Fruit fly (Drosophila melanogaster) whole organism, embryonic: Measurements from ENCODE around the gene CG12016.

Source experiments
- Awh ChIP-seq: fragments of 200-800 bp; sonication (Bioruptor generic); IDR thresholded peaks from 2 replicates; pipeline ENCODE4, ENCODE4 v1.3.6; 2022; ENCODE audit warnings: missing biosample characterization, missing genetic modification characterization
- CG10267 ChIP-seq: fragments of 200-800 bp; sonication (Bioruptor generic); optimal IDR thresholded peaks from 2 replicates; lab custom pipeline; 2018; ENCODE audit warnings: missing biosample characterization, mild to moderate bottlenecking, missing genetic modification characterization, moderate library complexity
- CG10565 ChIP-seq: fragments of 200-800 bp; sonication (Bioruptor generic); optimal IDR thresholded peaks from 3 replicates; lab custom pipeline; 2016; ENCODE audit warnings: missing biosample characterization, mild to moderate bottlenecking, missing genetic modification characterization
- CG12769 ChIP-seq: fragments of 200-800 bp; sonication (Bioruptor generic); optimal IDR thresholded peaks from 2 replicates; lab custom pipeline; 2019; ENCODE audit warnings: missing biosample characterization, mild to moderate bottlenecking, missing genetic modification characterization, moderate library complexity
- CG13123 ChIP-seq: fragments of 200-800 bp; sonication (Bioruptor generic); optimal IDR thresholded peaks from 2 replicates; lab custom pipeline; 2016; ENCODE audit warnings: missing biosample characterization, missing genetic modification characterization
- CG13775 ChIP-seq: fragments of 200-800 bp; sonication (Bioruptor generic); optimal IDR thresholded peaks from 3 replicates; lab custom pipeline; 2017; ENCODE audit warnings: missing biosample characterization, mild to moderate bottlenecking, missing genetic modification characterization
- CG14860 ChIP-seq: fragments of 200-800 bp; sonication (Bioruptor generic); IDR thresholded peaks from 3 replicates; pipeline ENCODE4 v1.3.6; 2022; ENCODE audit warnings: missing biosample characterization, missing genetic modification characterization; ENCODE audit not compliant: partially characterized antibody
- CG15073 ChIP-seq: fragments of 200-800 bp; sonication (Bioruptor generic); optimal IDR thresholded peaks from 2 replicates; lab custom pipeline; 2016; ENCODE audit warnings: missing biosample characterization, missing genetic modification characterization
- CG1647 ChIP-seq: fragments of 200-800 bp; sonication (Bioruptor generic); optimal IDR thresholded peaks from 3 replicates; lab custom pipeline; 2016; ENCODE audit warnings: missing biosample characterization, missing genetic modification characterization
- CG16863 ChIP-seq: fragments of 200-800 bp; sonication (Bioruptor generic); optimal IDR thresholded peaks from 3 replicates; lab custom pipeline; 2016; ENCODE audit warnings: missing biosample characterization, missing genetic modification characterization
- CG18262 ChIP-seq: fragments of 200-800 bp; optimal IDR thresholded peaks from 3 replicates; lab custom pipeline; 2019; ENCODE audit warnings: missing biosample characterization, mild to moderate bottlenecking, missing genetic modification characterization, moderate library complexity
- CG2875 ChIP-seq: fragments of 200-800 bp; sonication (Bioruptor generic); optimal IDR thresholded peaks from 2 replicates; lab custom pipeline; 2017; ENCODE audit warnings: missing biosample characterization, mild to moderate bottlenecking, missing genetic modification characterization, missing genetic modification reagents
- CG32767 ChIP-seq: fragments of 200-800 bp; sonication (Bioruptor generic); IDR thresholded peaks from 2 replicates; pipeline ENCODE4 v1.3.6; 2022; ENCODE audit warnings: missing biosample characterization, missing genetic modification characterization
- CG4360 ChIP-seq: fragments of 200-800 bp; sonication (Bioruptor generic); IDR thresholded peaks from 2 replicates; pipeline ENCODE4 v1.3.6; 2022; ENCODE audit warnings: missing biosample characterization, missing genetic modification characterization
- CG4424 ChIP-seq: fragments of 200-800 bp; sonication (Bioruptor generic); optimal IDR thresholded peaks from 3 replicates; lab custom pipeline; 2016; ENCODE audit warnings: missing biosample characterization, missing genetic modification characterization
- CG6175 ChIP-seq: fragments of 200-800 bp; sonication (Bioruptor generic); IDR thresholded peaks from 3 replicates; pipeline ENCODE4 v1.3.6; 2022; ENCODE audit warnings: missing biosample characterization, missing genetic modification characterization
- CG6813 ChIP-seq: fragments of 200-800 bp; sonication (Bioruptor generic); optimal IDR thresholded peaks from 2 replicates; lab custom pipeline; 2017; ENCODE audit warnings: missing biosample characterization, missing genetic modification characterization, mild to moderate bottlenecking, moderate library complexity, missing genetic modification reagents
- CG7786 ChIP-seq: fragments of 200-800 bp; sonication (Bioruptor generic); optimal IDR thresholded peaks from 2 replicates; lab custom pipeline; 2016; ENCODE audit warnings: missing biosample characterization, missing genetic modification characterization
- CG8281 ChIP-seq: fragments of 200-800 bp; sonication (Bioruptor generic); optimal IDR thresholded peaks from 2 replicates; lab custom pipeline; 2018; ENCODE audit warnings: missing biosample characterization, mild to moderate bottlenecking, missing genetic modification characterization, moderate library complexity
- CG9215 ChIP-seq: fragments of 200-800 bp; sonication (Bioruptor generic); IDR thresholded peaks from 2 replicates; pipeline ENCODE4 v1.3.6; 2022; ENCODE audit warnings: missing biosample characterization, missing genetic modification characterization
- CG9609 ChIP-seq: fragments of 200-800 bp; sonication (Bioruptor generic); optimal IDR thresholded peaks from 3 replicates; lab custom pipeline; 2016; ENCODE audit warnings: missing biosample characterization, missing genetic modification characterization
- Dbx ChIP-seq: fragments of 200-800 bp; sonication (Bioruptor generic); IDR thresholded peaks from 3 replicates; pipeline ENCODE4 v1.3.6; 2022; ENCODE audit warnings: missing biosample characterization, missing genetic modification characterization
- Gug ChIP-seq: fragments of 200-800 bp; sonication (Bioruptor generic); IDR thresholded peaks from 4 replicates; pipeline ENCODE4 v1.3.6; 2022; ENCODE audit warnings: missing biosample characterization, missing genetic modification characterization
- Hr78 ChIP-seq, 2 experiments: fragments of 200-800 bp in 1 of 2; fragments of >200 bp in 1 of 2; sonication (Bioruptor generic) in 1 of 2; optimal IDR thresholded peaks; 2 replicates each; lab custom pipeline; 2017 to 2019; ENCODE audit warnings: missing biosample characterization in 2 of 2, missing genetic modification characterization in 2 of 2, mild to moderate bottlenecking in 1 of 2, moderate library complexity in 1 of 2
- Med ChIP-seq: fragments of 200-800 bp; sonication (Bioruptor generic); peaks from one replicate; lab custom pipeline; 2016; ENCODE audit warnings: missing biosample characterization, missing genetic modification characterization, mild to moderate bottlenecking, inconsistent platforms, moderate library complexity
- Oaz ChIP-seq: fragments of 200-800 bp; sonication (Bioruptor generic); IDR thresholded peaks from 2 replicates; pipeline ENCODE4 v1.3.6; 2022; ENCODE audit warnings: missing biosample characterization, missing genetic modification characterization
- Rx ChIP-seq: fragments of 200-800 bp; sonication (Bioruptor generic); IDR thresholded peaks from 2 replicates; pipeline ENCODE4 v1.3.6; 2022; ENCODE audit warnings: missing biosample characterization, missing genetic modification characterization
- Sox102F ChIP-seq: fragments of 200-800 bp; sonication (Bioruptor generic); optimal IDR thresholded peaks from 2 replicates; lab custom pipeline; 2018; ENCODE audit warnings: missing biosample characterization, mild to moderate bottlenecking, missing genetic modification characterization, moderate library complexity
- Sry-δ ChIP-seq: fragments of 200-800 bp; sonication (Bioruptor generic); optimal IDR thresholded peaks from 2 replicates; lab custom pipeline; 2016; ENCODE audit warnings: missing biosample characterization, missing genetic modification characterization
- TFAM ChIP-seq: fragments of 200-800 bp; sonication (Bioruptor generic); optimal IDR thresholded peaks from 2 replicates; lab custom pipeline; 2017; ENCODE audit warnings: missing biosample characterization, missing genetic modification characterization, inconsistent platforms
- abd-A ChIP-seq: fragments of 200-800 bp; sonication (Bioruptor generic); optimal IDR thresholded peaks from 3 replicates; lab custom pipeline; 2019; ENCODE audit warnings: missing biosample characterization, mild to moderate bottlenecking, missing genetic modification characterization, moderate library complexity
- br ChIP-seq: fragments of >200 bp; optimal IDR thresholded peaks from 2 replicates; lab custom pipeline; 2017
- btn ChIP-seq: fragments of 200-800 bp; sonication (Bioruptor generic); optimal IDR thresholded peaks from 2 replicates; lab custom pipeline; 2016; ENCODE audit warnings: missing biosample characterization, missing genetic modification characterization
- corto ChIP-seq: fragments of 200-800 bp; sonication (Bioruptor generic); optimal IDR thresholded peaks from 2 replicates; lab custom pipeline; 2016; ENCODE audit warnings: missing biosample characterization, mild to moderate bottlenecking, missing genetic modification characterization, moderate library complexity
- crc ChIP-seq: fragments of 200-800 bp; sonication (Bioruptor generic); optimal IDR thresholded peaks from 2 replicates; lab custom pipeline; 2016; ENCODE audit warnings: missing biosample characterization, missing genetic modification characterization
- danr ChIP-seq: fragments of 200-800 bp; sonication (Bioruptor generic); IDR thresholded peaks from 2 replicates; pipeline ENCODE4 v1.3.6; 2022; ENCODE audit warnings: missing biosample characterization, missing genetic modification characterization
- emc ChIP-seq: fragments of 200-800 bp; sonication (Bioruptor generic); optimal IDR thresholded peaks from 2 replicates; lab custom pipeline; 2016; ENCODE audit warnings: missing biosample characterization, missing genetic modification characterization
- ewg ChIP-seq: fragments of 200-800 bp; sonication (Bioruptor generic); optimal IDR thresholded peaks from 3 replicates; lab custom pipeline; 2017; ENCODE audit warnings: mild to moderate bottlenecking, missing biosample characterization, missing genetic modification reagents, missing genetic modification characterization
- fd102C ChIP-seq: fragments of 200-800 bp; sonication (Bioruptor generic); optimal IDR thresholded peaks from 2 replicates; lab custom pipeline; 2018; ENCODE audit warnings: missing biosample characterization, mild to moderate bottlenecking, missing genetic modification characterization, moderate library complexity
- gem ChIP-seq: fragments of 200-800 bp; sonication (Bioruptor generic); optimal IDR thresholded peaks from 2 replicates; lab custom pipeline; 2019; ENCODE audit warnings: missing biosample characterization, mild to moderate bottlenecking, missing genetic modification characterization, moderate library complexity
- grn ChIP-seq: fragments of 200-800 bp; sonication (Bioruptor generic); optimal IDR thresholded peaks from 3 replicates; lab custom pipeline; 2017; ENCODE audit warnings: missing biosample characterization, missing genetic modification characterization
- lov ChIP-seq, 2 experiments: fragments of 200-800 bp in 1 of 2; fragments of >200 bp in 1 of 2; sonication (Bioruptor generic) in 1 of 2; IDR thresholded peaks in 1 of 2; optimal IDR thresholded peaks in 1 of 2; 2 replicates in 1 of 2; 3 replicates in 1 of 2; pipeline versions ENCODE4 v1.3.6 to Lab custom; 2017 to 2022; ENCODE audit warnings: missing biosample characterization in 1 of 2, missing genetic modification characterization in 1 of 2
- mam ChIP-seq: fragments of 200-800 bp; sonication (Bioruptor generic); optimal IDR thresholded peaks from 3 replicates; lab custom pipeline; 2016; ENCODE audit warnings: missing biosample characterization, missing genetic modification characterization
- org-1 ChIP-seq: fragments of 200-800 bp; sonication (Bioruptor generic); optimal IDR thresholded peaks from 2 replicates; lab custom pipeline; 2017; ENCODE audit warnings: missing biosample characterization, missing genetic modification characterization
- pan ChIP-seq, 4 experiments: fragments of >200 bp in 3 of 4; fragments of 200-800 bp in 1 of 4; sonication (Bioruptor generic) in 1 of 4; optimal IDR thresholded peaks in 3 of 4; IDR thresholded peaks in 1 of 4; 2 replicates each; pipeline versions ENCODE4 v1.3.6 to Lab custom; 2017 to 2022; ENCODE audit warnings: missing biosample characterization in 2 of 4, missing genetic modification characterization in 2 of 4, mixed read lengths in 1 of 4
- peb ChIP-seq: fragments of 200-800 bp; sonication (Bioruptor generic); IDR thresholded peaks from 2 replicates; pipeline ENCODE4 v1.3.6; 2022; ENCODE audit warnings: missing biosample characterization, missing genetic modification characterization
- sens ChIP-seq: fragments of 200-800 bp; sonication (Bioruptor generic); peaks from one replicate; lab custom pipeline; 2016; ENCODE audit warnings: missing biosample characterization, missing genetic modification characterization
- sens-2 ChIP-seq: fragments of 200-800 bp; sonication (Bioruptor generic); IDR thresholded peaks from 2 replicates; pipeline ENCODE4 v1.3.6; 2022; ENCODE audit warnings: missing biosample characterization, missing genetic modification characterization
- sr ChIP-seq: fragments of 200-800 bp; sonication (Bioruptor generic); IDR thresholded peaks from 3 replicates; pipeline ENCODE4 v1.3.6; 2022; ENCODE audit warnings: missing biosample characterization, missing genetic modification characterization
- zfh2 ChIP-seq: fragments of 200-800 bp; sonication (Bioruptor generic); optimal IDR thresholded peaks from 2 replicates; lab custom pipeline; 2016; ENCODE audit warnings: missing biosample characterization, missing genetic modification characterization

Gene CG12016

DNA sequence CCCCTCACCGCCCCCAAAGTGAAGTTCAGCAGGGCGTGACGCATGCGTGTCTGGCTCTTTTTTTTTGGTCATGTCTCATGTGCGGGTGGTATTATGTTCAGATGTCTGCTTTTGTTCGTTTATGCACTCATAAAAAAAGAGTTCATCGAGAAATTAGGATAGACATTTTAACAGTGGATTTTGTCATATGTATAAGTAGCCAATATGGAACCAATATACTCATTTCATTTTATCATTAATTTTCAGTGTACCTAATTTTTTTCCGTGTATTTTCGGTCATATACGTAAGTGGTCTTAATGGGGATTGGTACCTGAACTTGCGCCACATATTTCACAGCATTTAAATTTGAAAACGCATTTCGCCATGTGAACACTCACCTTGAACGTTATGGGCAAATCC lies 19.0 kb upstream of the CG12016 start (continued):
- TF ChIP-seq Awh (peak; percentile 76), danr (GFP tag; lab: Robert Waterston, UW) (0 out of 2 replicates have a peak, but pooled peaks have one; percentile 20), CG1647 (GFP tag; lab: Kevin White, UChicago) (peak; percentile 6), crc (peak; percentile 12), peb (GFP tag; lab: Robert Waterston, UW) (0 out of 2 replicates have a peak, but pooled peaks have one; percentile 10), gem (peak; percentile 81), CG4360 (GFP tag; lab: Robert Waterston, UW) (peak; percentile 20; the same call in 1 of the 2 replicates), abd-A (tag; lab: Kevin White, UChicago) (no peak), btn (GFP tag; lab: Kevin White, UChicago) (peak; percentile 63), ewg (peak; percentile 14), CG15073 (GFP tag; lab: Kevin White, UChicago) (no peak), Dbx (no peak), CG10267 (tag; lab: Kevin White, UChicago) (peak; percentile 46), Sox102F (peak; percentile 67), CG6175 (GFP tag; lab: Robert Waterston, UW) (0 out of 3 replicates have a peak, but pooled peaks have one; percentile 26), br (lab: Kevin White, UChicago) (no peak), corto (no peak), CG10565 (GFP tag; lab: Kevin White, UChicago) (no peak), CG9215 (GFP tag; lab: Robert Waterston, UW) (no peak; the same call in 1 of the 2 replicates), CG13775 (GFP tag; lab: Kevin White, UChicago) (peak; percentile 16), Hr78 (GFP tag; optimal IDR thresholded peaks at IDR 0.05; lab: Kevin White, UChicago) (no peak), Sry-δ (GFP tag; lab: Kevin White, UChicago) (peak; percentile 15), CG6813 (peak; percentile 12), fd102C (no peak), pan (optimal IDR thresholded peaks at IDR 0.05; lab: Kevin White, UChicago) (no peak), pan (GFP tag; optimal IDR thresholded peaks at IDR 0.05 in 1 of 2, IDR thresholded peaks at IDR 0.05 in 1 of 2) (peak in 1 of 2 experiments; percentile 83), CG12769 (tag; lab: Kevin White, UChicago) (peak; percentile 29), CG13123 (GFP tag; lab: Kevin White, UChicago) (no peak), emc (GFP tag; lab: Kevin White, UChicago) (no peak), grn (GFP tag; lab: Kevin White, UChicago) (no peak), sens-2 (GFP tag; lab: Robert Waterston, UW) (0 out of 2 replicates have a peak, but pooled peaks have one; percentile 19), Med (GFP tag; lab: Kevin White, UChicago) (peak; percentile 85), CG4424 (GFP tag; lab: Kevin White, UChicago) (peak; percentile 66), CG16863 (GFP tag; lab: Kevin White, UChicago) (peak; percentile 40), CG32767 (GFP tag; lab: Robert Waterston, UW) (peak; percentile 55; the same call in 1 of the 2 replicates), CG8281 (tag; lab: Kevin White, UChicago) (peak; percentile 13), CG7786 (GFP tag; lab: Kevin White, UChicago) (peak; percentile 29), Gug (GFP tag; lab: Robert Waterston, UW) (0 out of 4 replicates have a peak, but pooled peaks have one; percentile 10), org-1 (GFP tag; lab: Kevin White, UChicago) (peak; percentile 25), CG18262 (tag; lab: Kevin White, UChicago) (peak; percentile 66), sens (GFP tag; lab: Kevin White, UChicago) (peak; percentile 94), Rx (GFP tag; lab: Robert Waterston, UW) (peak; percentile 42; the same call in 1 of the 2 replicates), Oaz (GFP tag; lab: Robert Waterston, UW) (peak; percentile 67), CG9609 (GFP tag; lab: Kevin White, UChicago) (no peak), CG2875 (peak; percentile 50), sr (GFP tag; lab: Robert Waterston, UW) (0 out of 3 replicates have a peak, but pooled peaks have one; percentile 35), mam (GFP tag; lab: Kevin White, UChicago) (peak; percentile 54), lov (optimal IDR thresholded peaks at IDR 0.05; lab: Kevin White, UChicago) (no peak), lov (GFP tag; IDR thresholded peaks at IDR 0.05; lab: Robert Waterston, UW) (peak; percentile 73; the same call in 1 of the 3 replicates), zfh2 (GFP tag; lab: Kevin White, UChicago) (no peak), CG14860 (GFP tag; lab: Robert Waterston, UW) (no peak), TFAM (GFP tag; lab: Kevin White, UChicago) (no peak)
